Worm (Caenorhabditis elegans): ENCODE measurements around the gene alg-2.

Gene alg-2

DNA sequence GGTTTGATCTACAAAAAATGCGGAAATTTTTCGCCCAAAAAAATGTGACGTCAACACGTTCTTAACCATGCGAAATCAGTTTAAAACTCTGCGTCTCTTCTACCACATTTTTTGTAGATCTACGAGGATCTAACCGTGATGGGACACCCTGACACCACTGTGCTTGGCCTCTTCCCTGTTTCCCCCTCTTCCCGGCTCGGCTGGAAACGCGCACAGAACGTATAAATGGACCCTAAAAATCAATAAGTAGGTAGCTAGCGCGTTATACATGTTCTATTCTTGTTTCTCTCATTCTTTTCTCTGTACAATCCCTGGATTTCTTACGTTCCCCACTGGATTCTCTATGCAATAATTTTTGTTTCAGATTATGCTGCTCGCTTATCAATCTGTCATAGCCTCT is 50.5 kb downstream of the alg-2 start, which contains the start of gene fbxc-28:
TSS of gene fbxc-28 (plus strand) at position 301 of the 400 bp plus-strand sequence.
- no peak for TF ChIP-seq him-1 (tag; optimal IDR thresholded peaks at IDR 0.05)

DNA sequence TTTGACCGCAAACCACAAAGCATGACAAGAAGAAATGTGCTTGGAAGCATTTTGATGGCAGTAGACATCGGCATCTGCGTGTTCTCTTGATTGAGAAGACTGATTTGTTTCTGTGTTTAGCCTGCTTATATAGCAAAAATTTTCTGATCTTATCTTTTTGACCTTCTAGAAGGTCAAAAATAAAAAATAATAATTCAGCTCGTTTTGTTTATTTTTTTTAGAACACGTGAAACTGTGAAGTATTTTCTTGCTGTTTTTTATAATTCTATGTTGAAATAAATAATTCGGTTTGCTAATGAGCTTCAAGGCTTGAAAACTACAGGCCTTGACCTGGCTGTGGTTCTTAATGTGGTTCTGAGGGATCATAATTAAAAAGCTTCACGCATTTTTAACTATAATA is 54.3 kb downstream of the alg-2 start, which contains the start of gene R07C3.13:
TSS of gene R07C3.13 (minus strand) at position 101 of the 400 bp plus-strand sequence.
- TF ChIP-seq dao-5 (tag; optimal IDR thresholded peaks at IDR 0.05) (no peak), him-1 (tag; optimal IDR thresholded peaks at IDR 0.05) (no peak), W03F9.2 (tag; optimal IDR thresholded peaks at IDR 0.05) (no peak)
